Worm (Caenorhabditis elegans): ENCODE data around the gene npr-18.

ce11 chrX:9702790-9703189 lies 12.2 kb downstream of the npr-18 start:
- no peak for TF ChIP-seq W03F9.2 (tag; optimal IDR thresholded peaks at IDR 0.05)
- TF ChIP-seq dao-5 (tag; optimal IDR thresholded peaks at IDR 0.05), result no peak
